Worm (Caenorhabditis elegans): ENCODE data around the gene Y39G8B.13.

DNA sequence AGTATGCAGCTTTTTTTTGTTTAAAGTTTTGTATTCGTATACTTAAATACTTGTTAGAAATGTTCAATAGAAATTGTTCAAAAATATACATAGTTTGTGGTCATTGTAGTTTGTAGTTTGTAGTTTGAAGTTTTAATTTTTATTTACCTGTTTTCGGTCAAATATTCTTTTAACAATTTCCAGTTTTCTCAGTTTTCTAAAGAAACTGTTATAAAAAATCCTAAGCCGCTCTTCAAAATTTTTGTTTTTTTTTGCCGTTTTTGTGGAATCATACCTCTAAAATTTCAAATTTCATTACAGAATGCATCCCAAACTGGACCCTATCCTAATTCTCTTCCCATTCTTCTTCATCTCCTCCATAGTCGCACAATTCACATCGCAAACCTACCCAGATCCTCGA, 23.4 kb upstream of the Y39G8B.13 start, which contains the start of gene F01D5.6:
- TF ChIP-seq unc-62 (GFP tag; optimal IDR thresholded peaks at IDR 0.05) (no peak), lin-11 (tag; optimal IDR thresholded peaks at IDR 0.05) (no peak), lsy-2 (tag; optimal IDR thresholded peaks at IDR 0.05) (no peak), nhr-237 (tag; optimal IDR thresholded peaks at IDR 0.05) (no peak), unc-55 (GFP tag; optimal IDR thresholded peaks at IDR 0.05) (no peak), ama-1 (optimal IDR thresholded peaks at IDR 0.05) (no peak), nhr-10 (tag; optimal IDR thresholded peaks at IDR 0.05) (no peak), nhr-77 (tag; optimal IDR thresholded peaks at IDR 0.05) (no peak), dmd-4 (tag; optimal IDR thresholded peaks at IDR 0.05) (no peak), elt-1 (tag; optimal IDR thresholded peaks at IDR 0.05) (no peak), mdl-1 (tag; optimal IDR thresholded peaks at IDR 0.05) (no peak), nhr-25 (tag; optimal IDR thresholded peaks at IDR 0.05) (no peak), nhr-12 (tag; optimal IDR thresholded peaks at IDR 0.05) (no peak)

All from whole organism, L2 larva.